Fruit fly (Drosophila melanogaster): ENCODE measurements around the gene Hex-A.

Gene Hex-A

dm6 chrX:9553545-9554320 lies 31.7 kb upstream of the Hex-A start (continued):
- TF ChIP-seq ato (GFP tag; IDR thresholded peaks at IDR 0.05; ENCODE audit: partially characterized antibody) (0 out of 2 replicates have a peak, but pooled peaks have one; percentile 35), CG4404 (GFP tag; IDR thresholded peaks at IDR 0.05) (peak; percentile 83), CG17385 (GFP tag; optimal IDR thresholded peaks at IDR 0.05) (peak; percentile 87), CG5953 (GFP tag; IDR thresholded peaks at IDR 0.05) (peak; percentile 56; the same call in 1 of the 2 replicates), Nf-YB (GFP tag; optimal IDR thresholded peaks at IDR 0.05) (peak; percentile 73), CG12942 (GFP tag; optimal IDR thresholded peaks at IDR 0.05) (peak; percentile 72), Hr51 (GFP tag; optimal IDR thresholded peaks at IDR 0.05) (peak; percentile 56 to 88), Vsx1 (GFP tag; optimal IDR thresholded peaks at IDR 0.05) (peak; percentile 76), slp2 (GFP tag; optimal IDR thresholded peaks at IDR 0.05) (peak; percentile 63), rib (GFP tag; IDR thresholded peaks at IDR 0.05) (peak; percentile 85), Ptx1 (GFP tag; IDR thresholded peaks at IDR 0.05) (peak; percentile 89), crp (GFP tag; optimal IDR thresholded peaks at IDR 0.05) (peak in 1 of 2 experiments; percentile 28), CG10979 (tag; optimal IDR thresholded peaks at IDR 0.05) (peak; percentile 86), CG31224 (GFP tag; IDR thresholded peaks at IDR 0.05) (peak; percentile 69), Hr3 (GFP tag; optimal IDR thresholded peaks at IDR 0.05) (peak; percentile 85), CG1233 (GFP tag; optimal IDR thresholded peaks at IDR 0.05) (peak; percentile 69), fu2 (GFP tag; optimal IDR thresholded peaks at IDR 0.05) (peak; percentile 54), CG13424 (tag; optimal IDR thresholded peaks at IDR 0.05) (peak; percentile 92), CG12391 (tag; optimal IDR thresholded peaks at IDR 0.05) (peak; percentile 88), CG3281 (GFP tag; optimal IDR thresholded peaks at IDR 0.05) (peak; percentile 86), zen (tag; optimal IDR thresholded peaks at IDR 0.05) (peak; percentile 79), HmgD (GFP tag; optimal IDR thresholded peaks at IDR 0.05) (peak; percentile 18), lov (optimal IDR thresholded peaks at IDR 0.05) (no peak), lov (GFP tag; IDR thresholded peaks at IDR 0.05) (peak; percentile 84), CG12299 (tag; optimal IDR thresholded peaks at IDR 0.05) (peak; percentile 89), CG1792 (GFP tag; optimal IDR thresholded peaks at IDR 0.05) (peak; percentile 32), CG3726 (GFP tag; IDR thresholded peaks at IDR 0.05) (peak; percentile 72; the same call in 2 of the 3 replicates), CG18476 (GFP tag; optimal IDR thresholded peaks at IDR 0.05) (peak; percentile 74), br (optimal IDR thresholded peaks at IDR 0.05) (no peak), CG33213 (GFP tag; optimal IDR thresholded peaks at IDR 0.05) (peak; percentile 5), CG2889 (GFP tag; IDR thresholded peaks at IDR 0.05) (peak; percentile 85), grn (GFP tag; optimal IDR thresholded peaks at IDR 0.05) (peak; percentile 28), CG16815 (GFP tag; optimal IDR thresholded peaks at IDR 0.05) (peak; percentile 75), CG9817 (tag; optimal IDR thresholded peaks at IDR 0.05) (peak; percentile 88), twi (tag; optimal IDR thresholded peaks at IDR 0.05) (peak; percentile 58), CG4854 (GFP tag; optimal IDR thresholded peaks at IDR 0.05) (peak; percentile 78), kah (GFP tag; optimal IDR thresholded peaks at IDR 0.05) (peak; percentile 81), CG8765 (GFP tag; IDR thresholded peaks at IDR 0.05) (peak; percentile 80), mirr (GFP tag; optimal IDR thresholded peaks at IDR 0.05) (peak; percentile 88), trem (tag; optimal IDR thresholded peaks at IDR 0.05) (peak; percentile 80), CG11085 (GFP tag; IDR thresholded peaks at IDR 0.05) (peak; percentile 55; the same call in 1 of the 2 replicates), Myb (GFP tag; optimal IDR thresholded peaks at IDR 0.05) (peak; percentile 24), Hand (GFP tag; optimal IDR thresholded peaks at IDR 0.05) (peak; percentile 83), CG15269 (tag; optimal IDR thresholded peaks at IDR 0.05) (peak; percentile 88), tna (GFP tag; IDR thresholded peaks at IDR 0.05; ENCODE audit: partially characterized antibody) (0 out of 2 replicates have a peak, but pooled peaks have one; percentile 40), CHES-1-like (GFP tag; optimal IDR thresholded peaks at IDR 0.05) (peak; percentile 40), CG15479 (GFP tag; optimal IDR thresholded peaks at IDR 0.05) (no peak), C15 (GFP tag; IDR thresholded peaks at IDR 0.05) (peak; percentile 75; the same call in 1 of the 3 replicates), Bdp1 (GFP tag; optimal IDR thresholded peaks at IDR 0.05) (peak; percentile 69)

All from whole organism, embryonic.